Worm (Caenorhabditis elegans) whole organism, mixed stage, embryonic: ENCODE results near the gene vha-1.

Experiments
- blmp-1 ChIP-seq: fragments of 150-350 bp; optimal IDR thresholded peaks from 2 replicates; lab custom pipeline; 2014; ENCODE audit warnings: missing biosample characterization, missing genetic modification characterization
- ces-1 ChIP-seq: fragments of 150-350 bp; optimal IDR thresholded peaks from 2 replicates; lab custom pipeline; 2014; ENCODE audit warnings: missing biosample characterization, missing genetic modification reagents, missing genetic modification characterization
- elt-3 ChIP-seq: fragments of 150-350 bp; optimal IDR thresholded peaks from 2 replicates; lab custom pipeline; 2014; ENCODE audit warnings: missing biosample characterization, missing genetic modification characterization
- lsy-2 ChIP-seq: fragments of 150-350 bp; optimal IDR thresholded peaks from 2 replicates; lab custom pipeline; 2014; ENCODE audit warnings: missing biosample characterization, missing genetic modification characterization
- mep-1 ChIP-seq: fragments of 150-350 bp; optimal IDR thresholded peaks from 2 replicates; lab custom pipeline; 2017; ENCODE audit warnings: missing biosample characterization, missing genetic modification reagents, missing genetic modification characterization, inconsistent platforms
- nhr-12 ChIP-seq: fragments of 150-350 bp; optimal IDR thresholded peaks from 2 replicates; lab custom pipeline; 2014; ENCODE audit warnings: missing biosample characterization, missing genetic modification characterization
- nhr-237 ChIP-seq: fragments of 150-350 bp; optimal IDR thresholded peaks from 2 replicates; lab custom pipeline; 2014; ENCODE audit warnings: missing biosample characterization, missing genetic modification characterization
- nhr-28 ChIP-seq: fragments of 150-350 bp; optimal IDR thresholded peaks from 2 replicates; lab custom pipeline; 2014; ENCODE audit warnings: missing biosample characterization, missing genetic modification characterization
- nhr-76 ChIP-seq: sonication (generic microtip); optimal IDR thresholded peaks from 2 replicates; lab custom pipeline; 2017; ENCODE audit warnings: missing biosample characterization, missing genetic modification characterization
- pha-4 ChIP-seq: fragments of 150-350 bp; optimal IDR thresholded peaks from 2 replicates; lab custom pipeline; 2018; ENCODE audit warnings: missing biosample characterization, missing genetic modification reagents, missing genetic modification characterization
- sptf-1 ChIP-seq: sonication (generic microtip); optimal IDR thresholded peaks from 2 replicates; lab custom pipeline; 2017; ENCODE audit warnings: mild to moderate bottlenecking, missing genetic modification characterization, moderate library complexity, missing compliant biosample characterization
- tbx-8 ChIP-seq: fragments of 200-800 bp; sonication (Bioruptor generic); optimal IDR thresholded peaks from 2 replicates; lab custom pipeline; 2018; ENCODE audit warnings: mild to moderate bottlenecking, missing genetic modification characterization, moderate library complexity, missing compliant biosample characterization
- ztf-11 ChIP-seq: fragments of 150-350 bp; optimal IDR thresholded peaks from 2 replicates; lab custom pipeline; 2014; ENCODE audit warnings: missing biosample characterization, missing genetic modification characterization

DNA sequence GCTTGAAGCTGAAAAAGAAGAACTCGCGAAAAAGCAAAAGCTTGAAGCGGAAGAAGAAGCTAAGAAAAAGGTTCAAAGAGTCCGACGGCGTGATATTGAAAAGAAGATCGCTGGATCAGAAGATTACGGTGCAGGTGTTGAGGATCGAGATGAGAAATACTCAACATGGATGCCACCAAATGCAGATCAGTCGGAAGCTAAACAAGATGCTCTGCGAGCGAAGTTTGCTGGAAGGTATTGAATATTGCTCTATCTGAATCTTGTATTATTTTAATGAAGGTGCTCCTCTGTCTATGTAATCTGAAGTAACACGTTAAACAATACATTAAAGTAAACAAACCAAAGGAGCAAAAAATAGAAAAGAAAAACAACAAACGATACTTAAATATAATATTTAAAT is 21.0 kb downstream of the vha-1 start:
- no peak for TF ChIP-seq ces-1 (GFP tag; lab: Kevin White, UChicago)
- TF ChIP-seq elt-3 = no peak
- TF ChIP-seq nhr-12 (tag; lab: Kevin White, UChicago) = no peak
- TF ChIP-seq sptf-1 (tag; lab: Kevin White, UChicago) = no peak
- TF ChIP-seq nhr-76 (tag; lab: Kevin White, UChicago) = no peak
- TF ChIP-seq nhr-28 = no peak
- TF ChIP-seq blmp-1 (tag; lab: Kevin White, UChicago) = no peak
- no peak for TF ChIP-seq ztf-11 (tag; lab: Kevin White, UChicago)
- no peak for TF ChIP-seq mep-1
- no peak for TF ChIP-seq tbx-8 (GFP tag; lab: Kevin White, UChicago)
- TF ChIP-seq lsy-2 (tag; lab: Kevin White, UChicago) = no peak
- TF ChIP-seq nhr-237 = no peak
- no peak for TF ChIP-seq pha-4
